Fruit fly (Drosophila melanogaster) whole organism, embryonic: ENCODE measurements around the gene Invadolysin.

Experiments
- ATbp ChIP-seq: fragments of 200-800 bp; sonication (Bioruptor generic); optimal IDR thresholded peaks from 2 replicates; lab custom pipeline; 2017; ENCODE audit warnings: missing biosample characterization, mild to moderate bottlenecking, missing genetic modification characterization, missing genetic modification reagents
- CG11085 ChIP-seq: fragments of 200-800 bp; sonication (Bioruptor generic); IDR thresholded peaks from 2 replicates; pipeline ENCODE4 v1.3.6; 2022; ENCODE audit warnings: missing biosample characterization, missing genetic modification characterization
- CG11723 ChIP-seq: fragments of 200-800 bp; sonication (Bioruptor generic); optimal IDR thresholded peaks from 2 replicates; lab custom pipeline; 2017; ENCODE audit warnings: missing biosample characterization, mild to moderate bottlenecking, missing genetic modification characterization
- CG12219 ChIP-seq: fragments of 200-800 bp; sonication (Bioruptor generic); optimal IDR thresholded peaks from 3 replicates; lab custom pipeline; 2018; ENCODE audit warnings: missing biosample characterization, mild to moderate bottlenecking, missing genetic modification characterization
- CG1233 ChIP-seq: fragments of 200-800 bp; sonication (Bioruptor generic); optimal IDR thresholded peaks from 4 replicates; lab custom pipeline; 2018; ENCODE audit warnings: missing biosample characterization, mild to moderate bottlenecking, missing genetic modification characterization
- CG14710 ChIP-seq: fragments of 200-800 bp; sonication (Bioruptor generic); optimal IDR thresholded peaks from 3 replicates; lab custom pipeline; 2019; ENCODE audit warnings: missing biosample characterization, mild to moderate bottlenecking, missing genetic modification characterization, moderate library complexity
- CG17361 ChIP-seq: fragments of 200-800 bp; sonication (Bioruptor generic); IDR thresholded peaks from 3 replicates; pipeline ENCODE4 v1.3.6; 2022; ENCODE audit warnings: missing biosample characterization, missing genetic modification characterization
- CG18011 ChIP-seq: fragments of 200-800 bp; sonication (Bioruptor generic); optimal IDR thresholded peaks from 2 replicates; lab custom pipeline; 2017; ENCODE audit warnings: missing biosample characterization, missing genetic modification characterization, mild to moderate bottlenecking, moderate library complexity, missing genotype
- CG2202 ChIP-seq: fragments of 200-800 bp; sonication (Bioruptor generic); optimal IDR thresholded peaks from 2 replicates; lab custom pipeline; 2018; ENCODE audit warnings: missing biosample characterization, mild to moderate bottlenecking, missing genetic modification characterization
- CG30403 ChIP-seq: fragments of 200-800 bp; sonication (Bioruptor generic); optimal IDR thresholded peaks from 3 replicates; lab custom pipeline; 2016; ENCODE audit warnings: missing biosample characterization, missing genetic modification characterization
- CG31365 ChIP-seq: fragments of 200-800 bp; sonication (Bioruptor generic); optimal IDR thresholded peaks from 2 replicates; lab custom pipeline; 2018; ENCODE audit warnings: missing biosample characterization, mild to moderate bottlenecking, missing genetic modification characterization
- CG43689 ChIP-seq: fragments of 200-800 bp; sonication (Bioruptor generic); IDR thresholded peaks from 2 replicates; pipeline ENCODE4 v1.3.6; 2022; ENCODE audit warnings: missing biosample characterization, missing genetic modification characterization
- CG4617 ChIP-seq: fragments of 200-800 bp; sonication (Bioruptor generic); optimal IDR thresholded peaks from 3 replicates; lab custom pipeline; 2016; ENCODE audit warnings: missing biosample characterization, missing genetic modification characterization, borderline replicate concordance
- CG6254 ChIP-seq: fragments of 200-800 bp; sonication (Bioruptor generic); optimal IDR thresholded peaks from 3 replicates; lab custom pipeline; 2017; ENCODE audit warnings: mild to moderate bottlenecking, missing biosample characterization, missing genetic modification reagents, missing genetic modification characterization
- CG6654 ChIP-seq: fragments of 200-800 bp; sonication (Bioruptor generic); optimal IDR thresholded peaks from 2 replicates; lab custom pipeline; 2017; ENCODE audit warnings: missing biosample characterization, mild to moderate bottlenecking, missing genetic modification characterization
- CG6813 ChIP-seq: fragments of 200-800 bp; sonication (Bioruptor generic); optimal IDR thresholded peaks from 2 replicates; lab custom pipeline; 2017; ENCODE audit warnings: missing biosample characterization, missing genetic modification characterization, mild to moderate bottlenecking, moderate library complexity, missing genetic modification reagents
- CG7928 ChIP-seq: fragments of 200-800 bp; sonication (Bioruptor generic); optimal IDR thresholded peaks from 2 replicates; lab custom pipeline; 2017; ENCODE audit warnings: missing biosample characterization, mild to moderate bottlenecking, missing genetic modification characterization
- CG9437 ChIP-seq: fragments of 200-800 bp; sonication (Bioruptor generic); optimal IDR thresholded peaks from 2 replicates; lab custom pipeline; 2018; ENCODE audit warnings: missing biosample characterization, mild to moderate bottlenecking, missing genetic modification characterization
- CG9609 ChIP-seq: fragments of 200-800 bp; sonication (Bioruptor generic); optimal IDR thresholded peaks from 3 replicates; lab custom pipeline; 2016; ENCODE audit warnings: missing biosample characterization, missing genetic modification characterization
- CG9797 ChIP-seq: fragments of 200-800 bp; sonication (Bioruptor generic); optimal IDR thresholded peaks from 3 replicates; lab custom pipeline; 2018; ENCODE audit warnings: missing biosample characterization, mild to moderate bottlenecking, missing genetic modification characterization
- Camta ChIP-seq: fragments of 200-800 bp; sonication (Bioruptor generic); optimal IDR thresholded peaks from 2 replicates; lab custom pipeline; 2016; ENCODE audit warnings: missing biosample characterization, missing genetic modification characterization
- CkIIα-i1 ChIP-seq: fragments of 200-800 bp; sonication (Bioruptor generic); IDR thresholded peaks from 2 replicates; pipeline ENCODE4 v1.3.6; 2022; ENCODE audit warnings: missing biosample characterization, missing genetic modification characterization
- D ChIP-seq, 2 experiments: fragments of 200-800 bp in 1 of 2; fragments of >200 bp in 1 of 2; sonication (Bioruptor generic) in 1 of 2; optimal IDR thresholded peaks; 2 replicates in 1 of 2; 3 replicates in 1 of 2; lab custom pipeline; 2017; ENCODE audit warnings: mild to moderate bottlenecking in 1 of 2, missing biosample characterization in 1 of 2, missing genetic modification characterization in 1 of 2, missing genetic modification reagents in 1 of 2
- E2f1 ChIP-seq: fragments of 200-800 bp; sonication (Bioruptor generic); IDR thresholded peaks from 2 replicates; pipeline ENCODE4 v1.3.6; 2022; ENCODE audit warnings: missing biosample characterization, missing genetic modification characterization
- E2f2 ChIP-seq: fragments of 200-800 bp; sonication (Bioruptor generic); IDR thresholded peaks from 2 replicates; pipeline ENCODE4 v1.3.6; 2022; ENCODE audit warnings: missing biosample characterization, missing genetic modification characterization
- Hmr ChIP-seq: fragments of 200-800 bp; sonication (Bioruptor generic); optimal IDR thresholded peaks from 3 replicates; lab custom pipeline; 2017; ENCODE audit warnings: mild to moderate bottlenecking, missing biosample characterization, missing genetic modification reagents, missing genetic modification characterization
- Lim3 ChIP-seq: fragments of 200-800 bp; sonication (Bioruptor generic); IDR thresholded peaks from 2 replicates; pipeline ENCODE4 v1.3.6; 2022; ENCODE audit warnings: missing biosample characterization, missing genetic modification characterization
- Nf-YA ChIP-seq: fragments of 200-800 bp; sonication (Bioruptor generic); IDR thresholded peaks from 2 replicates; pipeline ENCODE4 v1.3.6; 2022; ENCODE audit warnings: missing biosample characterization, missing genetic modification characterization
- Nf-YB ChIP-seq: fragments of 200-800 bp; sonication (Bioruptor generic); optimal IDR thresholded peaks from 3 replicates; lab custom pipeline; 2019; ENCODE audit warnings: missing biosample characterization, mild to moderate bottlenecking, missing genetic modification characterization, moderate library complexity
- Ptx1 ChIP-seq: fragments of 200-800 bp; sonication (Bioruptor generic); IDR thresholded peaks from 2 replicates; pipeline ENCODE4 v1.3.6; 2022; ENCODE audit warnings: missing biosample characterization, missing genetic modification characterization
- YL-1 ChIP-seq: fragments of 200-800 bp; sonication (Bioruptor generic); optimal IDR thresholded peaks from 3 replicates; lab custom pipeline; 2017; ENCODE audit warnings: missing biosample characterization, mild to moderate bottlenecking, missing genetic modification characterization
- chinmo ChIP-seq: fragments of 200-800 bp; sonication (Bioruptor generic); IDR thresholded peaks from 4 replicates; pipeline ENCODE4 v1.3.6; 2022; ENCODE audit warnings: missing biosample characterization, missing genetic modification characterization; ENCODE audit not compliant: partially characterized antibody
- dan ChIP-seq: fragments of 200-800 bp; sonication (Bioruptor generic); IDR thresholded peaks from 2 replicates; pipeline ENCODE4 v1.3.6; 2022; ENCODE audit warnings: missing biosample characterization, missing genetic modification characterization
- danr ChIP-seq: fragments of 200-800 bp; sonication (Bioruptor generic); IDR thresholded peaks from 2 replicates; pipeline ENCODE4 v1.3.6; 2022; ENCODE audit warnings: missing biosample characterization, missing genetic modification characterization
- dati ChIP-seq: fragments of 200-800 bp; sonication (Bioruptor generic); IDR thresholded peaks from 2 replicates; pipeline ENCODE4 v1.3.6; 2022; ENCODE audit warnings: missing biosample characterization, missing genetic modification characterization
- en ChIP-seq: fragments of 200-800 bp; sonication (Bioruptor generic); optimal IDR thresholded peaks from 2 replicates; lab custom pipeline; 2016; ENCODE audit warnings: missing biosample characterization, missing genetic modification characterization
- fd3F ChIP-seq: fragments of 200-800 bp; sonication (Bioruptor generic); optimal IDR thresholded peaks from 2 replicates; lab custom pipeline; 2018; ENCODE audit warnings: missing biosample characterization, mild to moderate bottlenecking, missing genetic modification characterization, moderate library complexity
- ftz-f1 ChIP-seq: fragments of 200-800 bp; sonication (Bioruptor generic); optimal IDR thresholded peaks from 2 replicates; lab custom pipeline; 2016; ENCODE audit warnings: missing biosample characterization, missing genetic modification characterization
- gce ChIP-seq: fragments of 200-800 bp; sonication (Bioruptor generic); IDR thresholded peaks from 3 replicates; pipeline ENCODE4 v1.3.6; 2022; ENCODE audit warnings: missing biosample characterization, missing genetic modification characterization
- hb ChIP-seq: fragments of 200-800 bp; sonication (Bioruptor generic); IDR thresholded peaks from 3 replicates; pipeline ENCODE4 v1.3.6; 2022; ENCODE audit warnings: missing biosample characterization, missing genetic modification characterization; ENCODE audit not compliant: partially characterized antibody
- klu ChIP-seq: fragments of 200-800 bp; sonication (Bioruptor generic); IDR thresholded peaks from 2 replicates; pipeline ENCODE4 v1.3.6; 2022; ENCODE audit warnings: missing biosample characterization, missing genetic modification characterization
- mld ChIP-seq: fragments of 200-800 bp; sonication (Bioruptor generic); IDR thresholded peaks from 3 replicates; pipeline ENCODE4 v1.3.6; 2022; ENCODE audit warnings: missing biosample characterization, missing genetic modification characterization; ENCODE audit not compliant: partially characterized antibody
- otp ChIP-seq: fragments of 200-800 bp; sonication (Bioruptor generic); IDR thresholded peaks from 3 replicates; pipeline ENCODE4, ENCODE4 v1.3.6; 2022; ENCODE audit warnings: missing biosample characterization, missing genetic modification characterization
- pho ChIP-seq: fragments of 200-800 bp; sonication (Bioruptor generic); optimal IDR thresholded peaks from 2 replicates; lab custom pipeline; 2016; ENCODE audit warnings: missing biosample characterization, missing genetic modification characterization
- pzg ChIP-seq: fragments of 200-800 bp; sonication (Bioruptor generic); optimal IDR thresholded peaks from 3 replicates; lab custom pipeline; 2018; ENCODE audit warnings: missing biosample characterization, mild to moderate bottlenecking, missing genetic modification characterization, moderate library complexity
- salm ChIP-seq: fragments of 200-800 bp; sonication (Bioruptor generic); optimal IDR thresholded peaks from 2 replicates; lab custom pipeline; 2018; ENCODE audit warnings: missing biosample characterization, mild to moderate bottlenecking, missing genetic modification characterization
- sens-2 ChIP-seq: fragments of 200-800 bp; sonication (Bioruptor generic); IDR thresholded peaks from 2 replicates; pipeline ENCODE4 v1.3.6; 2022; ENCODE audit warnings: missing biosample characterization, missing genetic modification characterization
- sisA ChIP-seq: fragments of 200-800 bp; sonication (Bioruptor generic); IDR thresholded peaks from 2 replicates; pipeline ENCODE4 v1.3.6; 2022; ENCODE audit warnings: missing biosample characterization, missing genetic modification characterization
- twi ChIP-seq: fragments of 200-800 bp; optimal IDR thresholded peaks from 2 replicates; lab custom pipeline; 2019; ENCODE audit warnings: missing biosample characterization, mild to moderate bottlenecking, missing genetic modification characterization, moderate library complexity
- vfl ChIP-seq: fragments of 200-800 bp; sonication (Bioruptor generic); optimal IDR thresholded peaks from 2 replicates; lab custom pipeline; 2016; ENCODE audit warnings: missing biosample characterization, missing genetic modification characterization

Invadolysin gene

DNA sequence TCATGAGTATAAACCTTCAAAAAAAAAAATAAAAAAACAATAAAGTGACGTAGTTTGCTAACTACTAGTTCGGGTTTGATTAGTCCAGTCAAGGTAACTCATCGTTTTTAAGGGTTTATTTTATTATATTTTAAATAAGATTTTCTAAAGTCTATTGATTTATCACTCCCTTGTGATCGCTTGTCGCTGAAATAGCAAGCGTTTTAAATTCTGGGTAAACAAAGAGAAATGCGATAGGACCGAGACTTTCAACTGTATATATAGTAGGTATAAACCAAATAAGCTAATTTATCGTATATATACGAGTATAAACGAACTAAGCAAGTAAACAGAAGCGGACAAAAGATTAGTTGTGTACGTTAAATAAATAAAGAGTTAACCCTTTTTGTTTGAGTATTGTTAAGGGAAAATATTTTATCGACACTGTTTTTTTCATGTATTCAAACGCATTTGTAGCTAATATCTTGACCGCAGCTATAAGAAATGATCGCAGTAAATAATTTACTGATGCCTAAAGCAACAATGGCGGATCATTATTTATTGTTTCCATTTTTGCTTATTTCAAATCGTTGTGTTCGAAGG, 24.1 kb downstream of the Invadolysin start (continued):
- TF ChIP-seq sens-2 (GFP tag; lab: Robert Waterston, UW) (no peak), Lim3 (GFP tag; lab: Robert Waterston, UW) (no peak), D (optimal IDR thresholded peaks at IDR 0.05; lab: Kevin White, UChicago) (no peak), D (GFP tag; optimal IDR thresholded peaks at IDR 0.05; lab: Kevin White, UChicago) (peak; percentile 10), CG14710 (tag; lab: Kevin White, UChicago) (no peak), hb (GFP tag; lab: Robert Waterston, UW) (no peak), CG6254 (peak; percentile 55), CG17361 (no peak), dati (GFP tag; lab: Robert Waterston, UW) (no peak), Ptx1 (GFP tag; lab: Robert Waterston, UW) (no peak), CG43689 (GFP tag; lab: Robert Waterston, UW) (no peak), CG6654 (GFP tag; lab: Kevin White, UChicago) (no peak), CG18011 (GFP tag; lab: Kevin White, UChicago) (peak; percentile 14), CG9797 (GFP tag; lab: Kevin White, UChicago) (no peak), pzg (no peak), otp (peak; percentile 57; the same call in 2 of the 3 replicates), sisA (GFP tag; lab: Robert Waterston, UW) (no peak), pho (GFP tag; lab: Kevin White, UChicago) (peak; percentile 25), mld (GFP tag; lab: Robert Waterston, UW) (no peak), ATbp (peak; percentile 22), gce (GFP tag; lab: Robert Waterston, UW) (0 out of 3 replicates have a peak, but pooled peaks have one; percentile 20), E2f1 (GFP tag; lab: Robert Waterston, UW) (no peak), dan (GFP tag; lab: Robert Waterston, UW) (no peak), CG6813 (GFP tag; lab: Kevin White, UChicago) (no peak), CG11085 (GFP tag; lab: Robert Waterston, UW) (peak; percentile 34; the same call in 1 of the 2 replicates), ftz-f1 (no peak), CG1233 (GFP tag; lab: Kevin White, UChicago) (no peak), fd3F (GFP tag; lab: Kevin White, UChicago) (peak; percentile 38), CG2202 (tag; lab: Kevin White, UChicago) (no peak), CG30403 (GFP tag; lab: Kevin White, UChicago) (peak; percentile 29), CG7928 (GFP tag; lab: Kevin White, UChicago) (no peak), chinmo (GFP tag; lab: Robert Waterston, UW) (no peak), CG9609 (peak; percentile 17), E2f2 (GFP tag; lab: Robert Waterston, UW) (no peak), CG31365 (tag; lab: Kevin White, UChicago) (no peak), danr (GFP tag; lab: Robert Waterston, UW) (no peak), klu (GFP tag; lab: Robert Waterston, UW) (no peak), CG11723 (GFP tag; lab: Kevin White, UChicago) (no peak), Hmr (GFP tag; lab: Kevin White, UChicago) (peak; percentile 61), CG12219 (GFP tag; lab: Kevin White, UChicago) (no peak), en (GFP tag; lab: Kevin White, UChicago) (no peak), CkIIα-i1 (GFP tag; lab: Robert Waterston, UW) (no peak), Nf-YB (GFP tag; lab: Kevin White, UChicago) (no peak), CG9437 (GFP tag; lab: Kevin White, UChicago) (no peak), salm (tag; lab: Kevin White, UChicago) (peak; percentile 1), twi (tag; lab: Kevin White, UChicago) (no peak), vfl (no peak), CG4617 (no peak), Camta (GFP tag; lab: Kevin White, UChicago) (peak; percentile 39), YL-1 (no peak), Nf-YA (GFP tag; lab: Robert Waterston, UW) (no peak)
